Worm (Caenorhabditis elegans): Measurements from ENCODE around the gene Y32F6A.5.

DNA sequence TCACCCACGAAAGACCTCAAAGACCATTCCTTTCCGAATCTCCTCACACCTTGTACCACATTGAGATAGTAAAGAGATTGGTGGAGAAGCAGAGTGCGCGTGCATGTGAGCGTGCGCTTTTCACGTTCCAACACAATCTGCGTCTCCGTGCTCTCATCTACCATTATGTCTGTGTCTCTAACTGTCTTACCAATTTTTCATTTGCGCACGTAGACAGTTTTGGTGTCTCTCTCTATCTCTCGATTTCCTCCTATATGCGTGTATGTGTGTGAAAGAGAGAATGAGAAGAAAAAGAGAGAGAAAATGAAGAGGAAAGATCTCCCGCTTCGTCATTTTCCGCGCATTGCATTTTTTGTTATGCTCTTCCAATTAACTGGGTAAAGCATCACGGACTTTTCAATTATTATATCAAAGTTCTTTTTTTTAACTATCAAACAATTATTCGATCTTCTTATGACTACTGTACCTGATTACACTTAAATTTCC lies 13.2 kb upstream of the Y32F6A.5 start:
- TF ChIP-seq sdz-12 (GFP tag; optimal IDR thresholded peaks at IDR 0.05) (no peak), set-16 (GFP tag; IDR thresholded peaks at IDR 0.05) (no peak), pqm-1 (tag; optimal IDR thresholded peaks at IDR 0.05) (peak; percentile 6), daf-12 (tag; optimal IDR thresholded peaks at IDR 0.05) (no peak), nhr-76 (tag; optimal IDR thresholded peaks at IDR 0.05) (peak; percentile 26), pha-4 (GFP tag; IDR thresholded peaks at IDR 0.05) (peak; percentile 75), pha-4 (tag; optimal IDR thresholded peaks at IDR 0.05) (peak; percentile 89), nhr-111 (GFP tag; optimal IDR thresholded peaks at IDR 0.05) (no peak), nhr-28 (tag; optimal IDR thresholded peaks at IDR 0.05) (peak; percentile 96), ZK546.5 (tag; optimal IDR thresholded peaks at IDR 0.05) (peak in 1 of 2 experiments; percentile 41), mep-1 (tag; optimal IDR thresholded peaks at IDR 0.05) (peak; percentile 96), madf-5 (GFP tag; IDR thresholded peaks at IDR 0.05) (no peak), unc-39 (tag; optimal IDR thresholded peaks at IDR 0.05) (peak; percentile 27)
